Worm (Caenorhabditis elegans) whole organism, L4 larva: Measurements from ENCODE around the gene ucr-2.2.
A peak's percentile ranks its signal among the peaks of the same experiment; 100 is the strongest.

Experiments
- F49E8.2 ChIP-seq: sonication (generic microtip); optimal IDR thresholded peaks from 2 replicates; lab custom pipeline; 2016; ENCODE audit warnings: missing compliant biosample characterization, mild to moderate bottlenecking, missing genetic modification characterization, borderline replicate concordance
- T20F7.1 ChIP-seq: fragments of 200-800 bp; sonication (Bioruptor generic); optimal IDR thresholded peaks from 2 replicates; lab custom pipeline; 2018; ENCODE audit warnings: mild to moderate bottlenecking, missing genetic modification characterization, missing compliant biosample characterization
- Y48G9A.11 ChIP-seq: fragments of 200-800 bp; sonication (Bioruptor generic); IDR thresholded peaks from 2 replicates; pipeline ENCODE4 v1.3.6; 2022; ENCODE audit warnings: missing genetic modification reagents, missing genetic modification characterization, missing compliant biosample characterization
- ZK337.2 ChIP-seq: fragments of 200-800 bp; sonication (Bioruptor generic); IDR thresholded peaks from 2 replicates; pipeline ENCODE4 v1.3.6; 2022; ENCODE audit warnings: missing genetic modification reagents, missing genetic modification characterization, missing compliant biosample characterization
- aha-1 ChIP-seq: fragments of 150-350 bp; peaks from one replicate; lab custom pipeline; 2014; ENCODE audit warnings: missing biosample characterization, missing genetic modification characterization
- aly-2 ChIP-seq: sonication (generic microtip); optimal IDR thresholded peaks from 2 replicates; lab custom pipeline; 2018; ENCODE audit warnings: missing biosample characterization, missing genetic modification characterization
- ceh-20 ChIP-seq: fragments of 200-800 bp; sonication (Bioruptor generic); IDR thresholded peaks from 2 replicates; pipeline ENCODE4 v1.3.6; 2022; ENCODE audit warnings: missing genetic modification reagents, missing genetic modification characterization, missing compliant biosample characterization
- ceh-82 ChIP-seq: sonication (generic microtip); optimal IDR thresholded peaks from 2 replicates; lab custom pipeline; 2017; ENCODE audit warnings: missing biosample characterization, missing genetic modification characterization
- cey-2 ChIP-seq: sonication (generic microtip); optimal IDR thresholded peaks from 3 replicates; lab custom pipeline; 2017; ENCODE audit warnings: missing genetic modification characterization, mild to moderate bottlenecking, missing compliant biosample characterization, antibody characterized with exemption, borderline replicate concordance; ENCODE audit not compliant: insufficient read depth
- dmd-6 ChIP-seq: fragments of 200-800 bp; sonication (Bioruptor generic); IDR thresholded peaks from 2 replicates; pipeline ENCODE4 v1.3.6; 2022; ENCODE audit warnings: missing genetic modification reagents, missing genetic modification characterization, missing compliant biosample characterization
- dpl-1 ChIP-seq: fragments of 150-350 bp; optimal IDR thresholded peaks from 2 replicates; lab custom pipeline; 2014; ENCODE audit warnings: missing biosample characterization, missing genetic modification reagents, missing genetic modification characterization
- dve-1 ChIP-seq: sonication (generic microtip); optimal IDR thresholded peaks from 2 replicates; lab custom pipeline; 2017; ENCODE audit warnings: antibody characterized with exemption, mild to moderate bottlenecking, missing genetic modification characterization, missing compliant biosample characterization; ENCODE audit not compliant: insufficient read depth
- egl-27 ChIP-seq: sonication (generic microtip); optimal IDR thresholded peaks from 3 replicates; lab custom pipeline; 2017; ENCODE audit warnings: missing biosample characterization, missing genetic modification reagents, missing genetic modification characterization
- hif-1 ChIP-seq, 2 experiments: sonication (generic microtip); optimal IDR thresholded peaks; 2 replicates each; lab custom pipeline; 2016 to 2017; ENCODE audit warnings: missing compliant biosample characterization in 2 of 2, missing genetic modification characterization in 2 of 2, missing genetic modification reagents in 2 of 2, missing genotype in 2 of 2, mild to moderate bottlenecking in 1 of 2
- hlh-11 ChIP-seq: fragments of 200-800 bp; sonication (Bioruptor generic); optimal IDR thresholded peaks from 2 replicates; lab custom pipeline; 2018; ENCODE audit warnings: mild to moderate bottlenecking, missing genetic modification characterization, missing compliant biosample characterization
- hlh-30 ChIP-seq: sonication (generic microtip); optimal IDR thresholded peaks from 2 replicates; lab custom pipeline; 2017; ENCODE audit warnings: antibody characterized with exemption, mild to moderate bottlenecking, missing genetic modification characterization, missing compliant biosample characterization; ENCODE audit not compliant: insufficient read depth
- hmg-1.1 ChIP-seq: fragments of 200-800 bp; sonication (Bioruptor generic); IDR thresholded peaks from 2 replicates; pipeline ENCODE4 v1.3.6; 2022; ENCODE audit warnings: missing genetic modification reagents, missing genetic modification characterization, missing compliant biosample characterization
- lim-7 ChIP-seq: fragments of 200-800 bp; sonication (Bioruptor generic); IDR thresholded peaks from 2 replicates; pipeline ENCODE4 v1.3.6; 2022; ENCODE audit warnings: missing genetic modification characterization, missing compliant biosample characterization
- lin-13 ChIP-seq: fragments of 150-350 bp; optimal IDR thresholded peaks from 2 replicates; lab custom pipeline; 2014; ENCODE audit warnings: missing biosample characterization, missing genetic modification reagents, missing genetic modification characterization
- lin-29 ChIP-seq: fragments of 200-800 bp; sonication (Bioruptor generic); IDR thresholded peaks from 2 replicates; pipeline ENCODE4 v1.3.6; 2022; ENCODE audit warnings: missing genetic modification reagents, missing genetic modification characterization, missing compliant biosample characterization
- lir-3 ChIP-seq: sonication (generic microtip); optimal IDR thresholded peaks from 2 replicates; lab custom pipeline; 2016; ENCODE audit warnings: mild to moderate bottlenecking, missing genetic modification characterization, missing compliant biosample characterization
- mdl-1 ChIP-seq, 2 experiments: fragments of 150-350 bp in 1 of 2; sonication (generic microtip) in 1 of 2; optimal IDR thresholded peaks; 2 replicates each; lab custom pipeline; 2014 to 2017; ENCODE audit warnings: missing biosample characterization in 2 of 2, missing genetic modification characterization in 2 of 2
- mxl-3 ChIP-seq: fragments of 200-800 bp; sonication (Bioruptor generic); optimal IDR thresholded peaks from 2 replicates; lab custom pipeline; 2018; ENCODE audit warnings: mild to moderate bottlenecking, missing genetic modification characterization, missing compliant biosample characterization
- nhr-28 ChIP-seq: fragments of 150-350 bp; optimal IDR thresholded peaks from 2 replicates; lab custom pipeline; 2014; ENCODE audit warnings: missing biosample characterization, missing genetic modification characterization
- nhr-42 ChIP-seq: fragments of 200-800 bp; sonication (Bioruptor generic); IDR thresholded peaks from 2 replicates; pipeline ENCODE4 v1.3.6; 2022; ENCODE audit warnings: missing genetic modification characterization, missing compliant biosample characterization
- nhr-76 ChIP-seq: fragments of 150-350 bp; optimal IDR thresholded peaks from 2 replicates; lab custom pipeline; 2014; ENCODE audit warnings: missing biosample characterization, missing genetic modification characterization
- php-3 ChIP-seq: fragments of 200-800 bp; sonication (Bioruptor generic); IDR thresholded peaks from 2 replicates; pipeline ENCODE4 v1.3.6; 2022; ENCODE audit warnings: missing genetic modification reagents, missing genetic modification characterization, missing compliant biosample characterization
- saeg-2 ChIP-seq: fragments of 200-800 bp; sonication (Bioruptor generic); IDR thresholded peaks from 2 replicates; pipeline ENCODE4 v1.3.6; 2022; ENCODE audit warnings: missing genetic modification reagents, missing genetic modification characterization, missing compliant biosample characterization
- set-16 ChIP-seq: fragments of 200-800 bp; sonication (Bioruptor generic); IDR thresholded peaks from 2 replicates; pipeline ENCODE4 v1.3.6; 2022; ENCODE audit warnings: missing genetic modification reagents, missing genetic modification characterization, missing compliant biosample characterization
- snpc-1.2 ChIP-seq: fragments of 200-800 bp; sonication (Bioruptor generic); IDR thresholded peaks from 2 replicates; pipeline ENCODE4 v1.3.6; 2022; ENCODE audit warnings: missing genetic modification reagents, missing genetic modification characterization, missing compliant biosample characterization
- snpc-4 ChIP-seq: fragments of 150-350 bp; optimal IDR thresholded peaks from 2 replicates; lab custom pipeline; 2014; ENCODE audit warnings: missing biosample characterization, missing genetic modification characterization
- tra-1 ChIP-seq: fragments of 200-800 bp; sonication (Bioruptor generic); IDR thresholded peaks from 2 replicates; pipeline ENCODE4 v1.3.6; 2022; ENCODE audit warnings: missing genetic modification reagents, missing genetic modification characterization, missing compliant biosample characterization
- unc-62 ChIP-seq, 3 experiments: fragments of 150-350 bp in 1 of 3; sonication (generic microtip); optimal IDR thresholded peaks in 2 of 3; peaks in 1 of 3; 1 replicate in 1 of 3; 2 replicates in 2 of 3; lab custom pipeline; 2014 to 2017; ENCODE audit warnings: missing biosample characterization in 3 of 3, missing genetic modification characterization in 3 of 3, missing genetic modification reagents in 3 of 3, missing genotype in 1 of 3
- zfp-3 ChIP-seq: fragments of 200-800 bp; sonication (Bioruptor generic); conservative IDR thresholded peaks from 2 replicates; pipeline ENCODE4 v1.3.6; 2022; ENCODE audit warnings: missing genetic modification reagents, missing genetic modification characterization, missing compliant biosample characterization
- ztf-7 ChIP-seq: fragments of 150-350 bp; optimal IDR thresholded peaks from 2 replicates; lab custom pipeline; 2014; ENCODE audit warnings: missing biosample characterization, missing genetic modification characterization

ucr-2.2 gene

ce11 chrX:15155054-15155453 is 18.6 kb upstream of the ucr-2.2 start:
- peak; percentile 68 for TF ChIP-seq aha-1
- no peak for TF ChIP-seq F49E8.2 (tag; lab: Kevin White, UChicago)

- no peak for TF ChIP-seq snpc-4 (tag; lab: Kevin White, UChicago)
- TF ChIP-seq snpc-1.2: peak; percentile 34; the same call in 1 of the 2 replicates
Measured at ce11 chrX:15157854-15158253, 15.8 kb upstream of the ucr-2.2 start.

DNA sequence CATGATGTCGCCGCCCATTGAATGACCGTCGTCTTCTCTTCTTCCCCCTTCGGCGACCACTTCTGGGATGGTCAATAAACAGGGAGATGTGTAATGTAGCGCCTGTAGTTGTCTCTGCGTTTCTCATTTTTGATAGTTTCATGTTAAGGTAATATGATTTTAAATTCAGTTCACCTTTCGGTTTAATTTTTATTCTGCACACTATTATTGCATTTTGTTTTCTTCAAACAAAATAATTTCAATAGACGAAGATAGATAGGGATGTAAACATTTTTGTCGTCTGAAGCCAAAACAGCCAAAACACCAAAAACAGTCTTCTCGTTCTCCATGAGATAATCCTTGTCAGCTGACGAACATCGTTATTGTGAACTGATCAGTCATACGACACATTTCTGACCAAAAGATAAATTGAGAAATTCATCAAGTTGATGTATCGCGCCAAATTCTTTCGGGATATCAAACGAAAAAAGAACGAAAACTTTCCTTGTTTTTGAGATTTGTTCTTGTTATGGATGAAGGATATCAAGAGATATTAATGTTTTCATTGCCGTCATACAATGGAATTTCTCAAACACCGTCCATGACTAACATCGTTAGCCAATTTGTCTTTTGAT is 14.9 kb upstream of the ucr-2.2 start, which contains the start of gene C11G10.1:
C11G10.1 (minus strand) TSS at position 51 of the 614 bp plus-strand sequence.
- TF ChIP-seq dmd-6 (no peak), mdl-1 (tag; optimal IDR thresholded peaks at IDR 0.05; lab: Kevin White, UChicago) (peak in 1 of 2 experiments; percentile 39), F49E8.2 (tag; lab: Kevin White, UChicago) (no peak), aha-1 (peak; percentile 29), nhr-28 (tag; lab: Kevin White, UChicago) (peak; percentile 40), lim-7 (no peak), ztf-7 (tag; lab: Kevin White, UChicago) (no peak), nhr-76 (no peak), ceh-82 (tag; lab: Kevin White, UChicago) (no peak), egl-27 (tag; lab: Kevin White, UChicago) (no peak), dve-1 (tag; lab: Kevin White, UChicago) (no peak), lin-29 (no peak), lir-3 (tag; lab: Kevin White, UChicago) (no peak), php-3 (GFP tag; lab: Robert Waterston, UW) (no peak), hif-1 (tag; optimal IDR thresholded peaks at IDR 0.05; lab: Kevin White, UChicago) (no peak), lin-13 (no peak), zfp-3 (GFP tag; lab: Robert Waterston, UW) (no peak), hlh-11 (tag; lab: Kevin White, UChicago) (peak; percentile 44), mxl-3 (GFP tag; lab: Kevin White, UChicago) (no peak), hlh-30 (tag; lab: Kevin White, UChicago) (peak; percentile 66), ZK337.2 (GFP tag; lab: Robert Waterston, UW) (no peak)

DNA sequence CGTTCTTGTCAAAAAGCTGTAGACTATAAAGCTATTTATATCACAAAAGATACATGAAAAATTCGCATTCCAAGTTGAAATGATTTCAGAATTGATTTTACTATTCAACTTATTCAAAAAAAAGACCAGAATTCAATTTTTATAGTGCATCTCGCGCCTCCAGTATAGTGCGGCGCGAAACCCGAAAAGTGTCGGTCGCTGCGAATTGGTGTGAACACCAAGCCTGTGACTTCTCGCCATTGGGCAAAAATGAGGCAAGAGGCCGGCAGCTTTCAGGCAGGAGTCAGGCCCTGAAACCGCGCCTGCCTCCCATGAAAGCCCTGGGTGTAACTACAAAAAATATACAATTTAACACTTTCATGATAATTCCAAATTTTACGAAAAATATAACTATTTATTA is 14.3 kb upstream of the ucr-2.2 start:
- TF ChIP-seq set-16 (peak; percentile 21; the same call in 1 of the 2 replicates), saeg-2 (GFP tag; lab: Robert Waterston, UW) (no peak)

DNA sequence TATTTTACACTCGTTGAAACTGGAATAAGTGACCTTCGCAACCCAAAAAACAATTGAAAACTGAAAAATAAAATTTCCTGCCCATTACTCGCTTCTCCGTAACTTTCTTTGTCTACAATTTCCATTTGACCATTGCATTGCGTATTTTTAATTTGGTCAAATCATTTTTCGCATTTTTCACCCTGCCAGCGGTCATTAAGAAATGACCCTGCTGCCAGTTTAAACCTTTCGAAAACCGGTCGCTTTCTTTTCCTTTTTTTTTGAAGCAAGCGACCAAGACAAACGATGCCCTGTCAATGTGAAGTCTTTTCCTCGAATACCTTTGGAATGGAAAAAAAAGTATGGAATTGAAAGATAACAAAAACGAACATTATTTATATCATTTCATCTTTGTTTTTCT is 12.8 kb upstream of the ucr-2.2 start:
- TF ChIP-seq saeg-2 (GFP tag; lab: Robert Waterston, UW) (no peak), F49E8.2 (tag; lab: Kevin White, UChicago) (no peak), unc-62 (GFP tag; optimal IDR thresholded peaks at IDR 0.05 in 1 of 2; lab: Kevin White, UChicago) (peak in 1 of 2 experiments; percentile 41), unc-62 (tag; optimal IDR thresholded peaks at IDR 0.05; lab: Kevin White, UChicago) (no peak), nhr-28 (tag; lab: Kevin White, UChicago) (peak; percentile 2), T20F7.1 (GFP tag; lab: Kevin White, UChicago) (no peak), hmg-1.1 (no peak), dpl-1 (GFP tag; lab: Kevin White, UChicago) (no peak), Y48G9A.11 (no peak), aly-2 (tag; lab: Kevin White, UChicago) (no peak), cey-2 (peak; percentile 23), zfp-3 (GFP tag; lab: Robert Waterston, UW) (no peak), nhr-42 (GFP tag; lab: Robert Waterston, UW) (no peak), ceh-20 (peak; percentile 36; the same call in 1 of the 2 replicates), tra-1 (GFP tag; lab: Robert Waterston, UW) (peak; percentile 44; the same call in 1 of the 2 replicates)
